Worm (Caenorhabditis elegans): ENCODE measurements around the gene tmem-218.

DNA sequence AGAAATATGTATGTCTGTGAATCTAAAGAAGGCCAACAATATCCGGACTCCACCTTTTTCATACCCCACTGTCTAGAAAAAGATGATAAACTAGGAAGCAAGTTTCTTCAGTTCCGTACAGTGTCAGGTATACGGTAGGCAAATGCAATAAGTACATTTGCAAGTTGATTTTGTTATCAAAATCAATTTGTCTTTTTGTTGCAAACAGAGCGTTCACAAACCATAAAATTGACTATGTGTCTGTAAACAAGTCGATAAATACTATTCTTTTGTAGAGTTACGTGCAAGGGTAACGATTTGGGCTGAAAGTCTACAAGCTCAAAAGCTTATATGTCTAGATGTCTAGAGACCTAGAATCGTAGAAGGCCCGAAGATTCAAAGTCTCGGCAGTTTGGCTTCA is 23.8 kb upstream of the tmem-218 start:
- TF ChIP-seq klf-2 (GFP tag; conservative IDR thresholded peaks at IDR 0.05), result no peak
- TF ChIP-seq T22C8.4 (GFP tag; IDR thresholded peaks at IDR 0.05), result no peak
- no peak for TF ChIP-seq ref-1 (GFP tag; conservative IDR thresholded peaks at IDR 0.05)
- TF ChIP-seq med-1 (GFP tag; optimal IDR thresholded peaks at IDR 0.05; ENCODE audit: insufficient read depth), result no peak
- no peak for TF ChIP-seq cog-1 (tag; optimal IDR thresholded peaks at IDR 0.05)
- TF ChIP-seq flt-1 (GFP tag; IDR thresholded peaks at IDR 0.05), result no peak
- no peak for TF ChIP-seq tab-1 (GFP tag; IDR thresholded peaks at IDR 0.05)
- TF ChIP-seq ztf-29 (GFP tag; IDR thresholded peaks at IDR 0.05), result no peak
- TF ChIP-seq ztf-23 (GFP tag; IDR thresholded peaks at IDR 0.05), result no peak
